Worm (Caenorhabditis elegans): Measurements from ENCODE around the gene W08G11.1.

- TF ChIP-seq lin-15B (tag; optimal IDR thresholded peaks at IDR 0.05): no peak
- no peak for TF ChIP-seq ets-5 (GFP tag; IDR thresholded peaks at IDR 0.05)
- no peak for TF ChIP-seq nhr-12 (tag; optimal IDR thresholded peaks at IDR 0.05)
- no peak for TF ChIP-seq isw-1 (GFP tag; IDR thresholded peaks at IDR 0.05)
- TF ChIP-seq nhr-77 (tag; optimal IDR thresholded peaks at IDR 0.05): no peak
- TF ChIP-seq elt-3 (tag; optimal IDR thresholded peaks at IDR 0.05): no peak
- TF ChIP-seq egl-27 (tag; optimal IDR thresholded peaks at IDR 0.05): no peak
- no peak for TF ChIP-seq unc-62 (GFP tag; optimal IDR thresholded peaks at IDR 0.05)
- TF ChIP-seq pqm-1 (tag; optimal IDR thresholded peaks at IDR 0.05): no peak
- TF ChIP-seq pag-3 (tag; optimal IDR thresholded peaks at IDR 0.05; ENCODE audit: borderline replicate concordance, insufficient read depth): no peak
These were observed 46.6 kb upstream of the W08G11.1 start, which contains the start of gene srbc-82 for ce11 chrV:16300276-16300675.
